Fruit fly (Drosophila melanogaster): ENCODE results near the gene Teh3.

Gene Teh3

DNA sequence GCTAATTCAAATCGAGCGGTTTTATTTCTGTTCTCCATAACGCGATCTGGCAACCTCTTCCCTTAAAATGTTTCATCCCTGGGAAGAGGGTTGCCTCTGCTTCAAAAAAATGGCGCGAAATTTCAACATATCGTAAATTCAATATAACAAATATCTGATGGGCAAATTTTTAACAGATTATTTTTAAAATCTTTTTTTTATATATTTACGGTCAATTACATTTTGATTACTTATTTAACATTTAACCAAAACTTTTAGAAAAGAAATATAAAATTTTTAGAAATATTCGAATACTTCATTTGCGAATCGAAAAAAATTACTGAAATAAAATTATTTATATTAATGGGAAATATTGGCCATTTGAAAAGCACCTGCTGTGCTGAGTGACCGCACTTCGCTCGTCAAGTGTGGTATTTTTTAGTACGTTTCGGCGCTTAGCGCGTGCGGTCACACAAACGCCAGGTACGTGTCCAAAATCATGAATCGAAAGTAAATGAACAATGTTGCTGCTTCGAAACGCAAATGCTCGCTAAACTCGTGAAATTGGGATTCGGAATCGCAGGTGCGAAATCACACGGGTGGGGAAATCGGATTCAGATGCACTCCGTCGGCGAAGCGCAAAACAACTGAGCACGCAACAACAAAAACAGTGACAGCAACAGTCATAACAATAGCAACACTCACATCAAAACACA is 14.4 kb downstream of the Teh3 start, which contains the start of gene Ero1L:
TSS of gene Ero1L (plus strand) at position 448 of the 695 bp plus-strand sequence.
- TF ChIP-seq CG8478 (optimal IDR thresholded peaks at IDR 0.05) (no peak), CTCF (optimal IDR thresholded peaks at IDR 0.05) (peak in 1 of 2 experiments; percentile 15)

DNA sequence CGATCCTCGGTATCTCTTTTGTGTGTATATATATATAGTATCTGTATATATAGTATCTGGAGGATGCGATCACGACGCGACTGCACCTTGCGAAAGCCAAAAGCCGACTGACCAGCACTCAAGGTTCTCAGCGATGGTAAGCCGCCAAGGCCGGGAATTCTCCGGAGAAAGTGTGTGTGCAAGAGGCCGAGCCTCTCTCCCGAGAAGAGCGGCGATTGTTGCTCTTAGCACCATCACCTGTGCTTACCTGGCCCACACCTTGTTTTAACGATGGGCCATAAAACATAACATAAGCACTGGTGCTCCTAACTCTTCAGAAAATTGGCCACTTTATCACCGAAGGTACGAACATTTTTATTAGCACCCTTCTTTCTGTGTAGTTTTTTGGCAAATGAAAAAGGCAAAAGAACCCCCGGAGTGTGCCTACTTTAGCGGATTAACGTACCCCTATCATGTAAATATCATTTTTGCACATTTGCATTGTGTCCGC is 17.1 kb downstream of the Teh3 start, which contains the start of gene mas:
TSS of gene mas (minus strand) at position 112 of the 490 bp plus-strand sequence.
- TF ChIP-seq CTCF (optimal IDR thresholded peaks at IDR 0.05) (no peak), CG8478 (optimal IDR thresholded peaks at IDR 0.05) (no peak)

DNA sequence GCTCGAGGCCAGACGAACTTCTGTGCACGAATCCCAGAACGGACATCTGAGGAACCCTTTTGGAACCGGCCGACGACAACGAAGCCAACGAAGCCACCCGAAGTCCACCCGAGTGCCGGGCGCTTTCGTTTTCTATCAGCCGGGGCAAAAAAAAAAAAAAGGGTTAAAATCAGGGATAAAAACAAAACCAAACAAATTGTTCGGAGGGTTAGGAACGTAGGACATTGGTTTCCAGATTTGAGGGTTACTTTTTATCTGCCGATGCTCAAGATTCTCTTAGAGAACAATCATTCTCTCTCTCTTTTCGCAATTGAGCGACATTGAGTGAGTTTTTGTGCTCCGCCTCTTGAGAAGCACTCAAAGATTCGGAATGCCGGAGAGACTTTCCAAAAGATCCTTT is 23.5 kb downstream of the Teh3 start, which contains the start of gene nab:
TSS of gene nab (minus strand) at position 7 of the 400 bp plus-strand sequence.
- TF ChIP-seq CTCF (optimal IDR thresholded peaks at IDR 0.05) (no peak), CG8478 (optimal IDR thresholded peaks at IDR 0.05) (no peak)

DNA sequence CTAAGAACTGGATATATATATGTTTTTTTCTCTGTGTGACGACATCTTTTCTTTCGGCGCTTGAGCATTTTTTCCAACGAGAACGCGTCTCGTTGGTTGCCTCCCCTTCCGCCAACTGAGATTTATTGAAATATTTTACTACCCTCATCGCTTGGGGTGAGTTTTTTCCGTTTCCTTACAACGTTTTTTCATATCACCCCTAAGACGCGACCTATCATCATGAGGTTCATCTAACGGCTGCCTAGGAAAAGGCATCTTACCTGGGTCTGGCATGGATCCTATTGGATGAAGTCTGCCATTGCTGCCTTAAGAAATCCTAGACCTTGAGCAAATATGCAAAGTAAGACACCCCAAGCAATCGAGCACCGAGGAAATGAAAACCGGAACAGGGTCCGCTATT is 25.2 kb downstream of the Teh3 start:
- TF ChIP-seq CG8478 (optimal IDR thresholded peaks at IDR 0.05): no peak
- no peak for TF ChIP-seq CTCF (optimal IDR thresholded peaks at IDR 0.05)

DNA sequence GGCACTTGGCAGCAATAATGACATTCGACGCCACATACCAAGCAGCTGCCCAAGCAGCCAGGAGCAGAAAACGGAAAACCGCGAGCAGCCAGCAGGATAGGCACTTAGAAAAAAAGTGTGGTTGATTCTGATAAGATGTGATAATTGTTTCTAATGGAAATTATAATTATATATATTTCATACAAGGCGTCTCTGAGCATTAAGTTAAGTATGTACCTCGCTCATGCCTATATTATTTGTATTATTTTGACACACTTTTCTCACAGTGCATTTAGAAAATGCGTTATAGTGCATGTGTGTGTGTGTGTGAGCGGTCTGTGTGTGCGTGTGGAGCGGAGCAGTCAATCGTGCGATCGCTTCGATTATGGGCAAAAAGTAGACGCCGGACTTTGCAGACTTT is 26.1 kb downstream of the Teh3 start:
- TF ChIP-seq CTCF (optimal IDR thresholded peaks at IDR 0.05): no peak
- no peak for TF ChIP-seq CG8478 (optimal IDR thresholded peaks at IDR 0.05)

DNA sequence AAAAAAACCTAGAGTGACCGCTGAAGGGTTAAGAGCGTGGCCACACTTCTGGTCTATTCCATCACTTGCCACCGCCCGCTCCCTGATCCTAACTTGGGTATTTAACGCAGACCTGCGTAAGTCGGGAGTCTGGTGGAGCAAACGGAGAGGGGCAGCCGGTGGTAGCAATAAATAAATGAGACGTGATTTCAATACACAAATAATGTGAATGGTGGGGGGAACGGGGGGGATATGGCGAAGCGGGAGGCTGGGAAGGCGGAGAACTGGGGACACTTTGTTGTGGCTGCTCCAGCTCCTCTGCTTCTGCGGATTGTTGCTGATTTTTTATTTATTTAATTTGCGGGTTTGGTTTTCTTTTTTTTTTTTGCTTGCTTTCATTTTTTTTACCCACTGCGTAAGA is 26.6 kb downstream of the Teh3 start:
- TF ChIP-seq CG8478 (optimal IDR thresholded peaks at IDR 0.05) (no peak), CTCF (optimal IDR thresholded peaks at IDR 0.05) (no peak)

DNA sequence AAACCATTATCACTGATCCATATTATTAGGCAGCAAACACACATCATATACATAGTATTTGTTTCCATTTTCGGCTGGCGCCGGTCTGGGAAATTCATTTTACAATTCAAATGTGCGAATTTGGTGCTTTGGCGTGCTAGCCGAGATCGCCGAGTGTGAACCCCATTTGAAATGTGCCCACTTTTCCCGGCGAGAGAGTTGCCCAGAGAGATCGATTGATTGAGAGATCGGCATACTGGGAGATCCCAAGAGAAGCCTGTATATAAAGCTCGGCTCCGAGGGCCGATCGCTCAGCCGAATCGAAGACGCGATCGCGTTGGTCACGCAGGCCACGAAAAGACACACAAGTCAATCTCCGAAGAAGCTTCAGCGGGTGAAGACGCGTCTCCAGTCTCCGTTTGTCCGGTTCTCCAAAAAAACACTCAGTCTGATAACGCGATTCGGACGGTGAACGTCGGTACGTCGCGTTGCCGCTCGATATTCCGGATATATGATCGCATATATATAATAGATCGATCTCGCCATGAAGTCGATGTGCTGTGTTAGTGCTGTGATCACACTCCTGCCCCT is 36.0 kb downstream of the Teh3 start, which contains the start of gene CG1299:
TSS of gene CG1299 (plus strand) at position 291 of the 570 bp plus-strand sequence.
- no peak for TF ChIP-seq CG8478 (optimal IDR thresholded peaks at IDR 0.05)
- TF ChIP-seq CTCF (optimal IDR thresholded peaks at IDR 0.05): no peak

DNA sequence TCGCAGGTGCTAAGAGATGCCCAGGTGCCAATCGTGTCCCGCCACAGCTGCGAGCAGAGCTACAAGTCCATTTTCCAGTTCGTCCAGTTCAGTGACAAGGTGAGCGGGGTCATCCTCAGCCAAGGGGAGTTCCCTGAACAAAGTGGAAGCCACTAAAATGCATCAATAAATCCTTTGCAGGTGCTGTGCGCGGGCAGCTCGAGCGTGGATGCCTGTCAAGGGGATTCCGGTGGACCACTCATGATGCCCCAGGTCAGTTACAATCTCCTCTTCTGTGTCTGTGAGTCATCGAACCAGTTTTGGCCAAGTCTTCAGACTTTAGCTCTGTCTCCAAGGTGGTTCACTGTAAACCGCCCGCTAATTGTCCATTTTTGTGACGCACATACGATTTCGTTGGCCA is 39.2 kb downstream of the Teh3 start:
- TF ChIP-seq CG8478 (optimal IDR thresholded peaks at IDR 0.05) (no peak), CTCF (optimal IDR thresholded peaks at IDR 0.05) (no peak)

DNA sequence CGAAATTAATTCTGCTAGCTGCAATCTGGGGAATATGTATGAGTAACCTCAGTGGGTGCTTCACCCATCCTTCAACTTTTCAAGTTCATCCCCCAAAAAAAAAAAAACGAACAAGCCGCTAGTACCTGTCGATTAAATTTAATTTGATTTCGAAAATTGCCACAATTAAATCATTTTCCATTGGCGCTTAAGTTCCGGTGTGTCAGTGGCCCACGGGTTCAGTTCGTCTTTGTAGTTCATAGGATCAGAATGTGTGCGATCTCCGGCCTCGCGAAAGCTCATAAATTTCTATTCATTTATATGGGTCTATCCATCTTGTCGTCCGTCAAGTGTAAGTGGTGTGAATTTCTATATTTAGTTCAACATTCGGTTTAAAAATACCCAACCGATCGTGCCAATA is 42.4 kb downstream of the Teh3 start, which contains the start of gene CG32260:
TSS of gene CG32260 (plus strand) at position 301 of the 400 bp plus-strand sequence.
- no peak for TF ChIP-seq CG8478 (optimal IDR thresholded peaks at IDR 0.05)
- no peak for TF ChIP-seq CTCF (optimal IDR thresholded peaks at IDR 0.05)

DNA sequence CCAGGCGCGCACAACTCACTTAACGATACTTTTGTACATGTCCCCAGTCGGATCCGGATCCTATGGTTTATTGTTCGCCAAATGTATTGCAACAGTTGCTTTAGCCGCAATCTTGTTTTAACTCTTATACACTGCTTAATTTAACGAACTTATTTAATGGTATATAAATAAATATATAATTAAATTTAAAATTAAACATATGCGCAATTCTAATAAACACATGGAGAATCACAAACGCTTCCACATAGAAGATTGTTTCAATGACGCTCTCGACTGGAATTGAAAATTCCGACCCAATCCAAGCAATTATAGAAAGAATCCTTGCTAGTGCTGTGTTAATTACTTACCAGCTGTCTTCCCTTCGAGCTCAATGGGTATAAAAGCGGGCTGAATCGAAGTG is 43.3 kb downstream of the Teh3 start, which contains the start of gene Akh:
TSS of gene Akh (plus strand) at position 301 of the 400 bp plus-strand sequence.
- TF ChIP-seq CTCF (optimal IDR thresholded peaks at IDR 0.05) (no peak), CG8478 (optimal IDR thresholded peaks at IDR 0.05) (no peak)

DNA sequence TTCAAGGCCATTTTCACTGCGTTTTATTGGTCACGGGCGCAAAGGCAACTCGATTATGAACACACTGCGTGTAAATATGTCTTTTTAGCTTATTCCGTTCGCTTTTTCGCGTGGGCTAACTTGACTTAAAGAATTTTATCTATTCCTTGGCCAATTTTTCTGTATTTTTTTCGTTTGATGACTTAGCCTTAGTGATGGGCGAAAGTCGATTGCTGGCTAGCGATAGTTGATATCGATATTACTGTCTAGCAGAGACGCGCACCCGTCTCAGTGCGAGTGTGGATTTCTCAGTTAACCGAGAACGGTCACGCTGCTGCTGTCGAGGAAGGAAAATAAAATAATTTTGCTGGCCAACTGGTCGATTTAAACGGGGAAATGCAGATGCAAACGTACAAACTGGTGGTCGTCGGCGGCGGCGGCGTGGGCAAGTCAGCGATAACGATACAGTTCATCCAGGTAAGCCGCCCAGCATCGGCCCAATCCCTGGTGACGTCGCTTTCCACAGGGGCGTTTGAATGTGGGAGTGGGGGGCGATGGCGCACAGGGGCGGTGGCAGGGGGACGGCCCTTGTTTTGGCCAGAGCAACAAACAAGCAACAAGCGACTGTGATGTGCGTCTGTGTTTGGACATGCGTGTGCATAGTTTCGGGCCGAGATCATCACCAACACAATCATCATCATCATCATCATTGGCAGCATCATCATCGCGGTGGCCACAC is 45.5 kb downstream of the Teh3 start, which contains the start of the genes Rop and Ras64B:
TSS of gene Rop (minus strand) at position 193 of the 718 bp plus-strand sequence.
TSS of gene Ras64B (plus strand) at position 273 of the 718 bp plus-strand sequence.
- peak in 1 of 2 experiments; percentile 43 for TF ChIP-seq CTCF (optimal IDR thresholded peaks at IDR 0.05)
- no peak for TF ChIP-seq CG8478 (optimal IDR thresholded peaks at IDR 0.05)

DNA sequence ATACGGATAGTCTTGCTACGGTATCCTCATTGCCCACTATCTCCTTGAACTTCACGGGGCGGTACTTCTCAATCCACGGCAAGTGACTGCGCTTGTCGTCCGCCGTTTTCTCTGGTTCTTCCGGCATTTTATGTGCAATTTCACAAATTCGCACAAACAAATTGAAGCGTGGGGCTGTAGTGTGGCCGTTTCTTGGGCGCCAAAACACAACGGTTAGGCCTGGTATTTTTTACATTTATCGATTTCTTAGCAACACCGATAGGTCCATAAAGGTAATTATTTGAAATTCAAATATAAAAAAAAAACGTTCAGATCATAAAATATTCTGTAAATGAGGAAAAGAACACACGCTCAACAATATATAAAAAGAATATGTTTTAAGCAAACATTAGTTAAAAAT is 48.6 kb downstream of the Teh3 start, which contains the start of gene RfC4:
TSS of gene RfC4 (minus strand) at position 182 of the 400 bp plus-strand sequence.
- peak in 1 of 2 experiments; percentile 1 for TF ChIP-seq CTCF (optimal IDR thresholded peaks at IDR 0.05)
- no peak for TF ChIP-seq CG8478 (optimal IDR thresholded peaks at IDR 0.05)

DNA sequence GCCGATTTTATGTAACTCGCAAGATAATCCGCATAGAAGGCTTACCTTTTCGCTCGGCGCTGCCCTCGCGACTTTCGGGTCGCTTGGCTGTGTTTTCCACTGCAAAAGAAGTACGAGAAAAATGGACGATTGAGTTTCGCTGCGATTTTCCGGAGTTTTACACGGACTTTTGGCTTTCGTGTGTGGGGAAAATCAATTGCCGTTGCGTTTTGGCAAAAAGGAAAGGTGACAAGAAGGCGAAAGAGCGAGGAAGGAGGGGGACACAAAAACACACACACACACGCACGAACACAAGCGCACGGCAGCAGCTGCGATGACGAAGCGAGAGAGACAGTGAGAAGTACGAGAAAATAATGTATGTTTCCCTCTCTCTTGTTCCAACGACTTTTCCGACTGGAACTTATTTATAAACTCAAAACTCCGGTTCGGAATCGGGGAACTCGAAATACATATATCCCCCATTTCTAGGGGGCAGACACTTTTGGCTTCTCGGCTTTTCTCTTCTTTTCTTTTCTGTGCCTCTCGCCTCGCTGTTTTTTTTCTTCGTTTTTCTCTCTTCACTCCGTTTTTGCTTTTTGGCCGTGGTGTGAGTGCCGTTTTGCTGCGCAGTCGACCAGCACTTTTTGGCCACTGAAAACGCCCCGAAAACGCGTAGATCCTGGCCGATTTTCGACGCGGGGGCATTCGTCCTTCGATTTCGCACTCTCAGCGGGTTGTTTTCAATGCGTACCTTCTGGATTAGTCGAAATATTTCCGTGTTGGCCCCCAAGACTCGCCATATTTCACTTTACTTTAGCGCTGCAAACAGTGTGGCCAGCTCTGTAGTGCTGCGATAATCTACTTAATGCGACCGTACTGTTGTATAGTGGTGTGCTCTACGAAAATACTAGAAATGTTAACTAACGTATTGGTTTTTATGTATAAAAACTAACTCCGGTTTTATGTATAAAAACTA is 50.5 kb downstream of the Teh3 start, which contains the start of gene ens:
TSS of gene ens (minus strand) at position 827 of the 955 bp plus-strand sequence.
- TF ChIP-seq CG8478 (optimal IDR thresholded peaks at IDR 0.05) (no peak), CTCF (optimal IDR thresholded peaks at IDR 0.05) (peak in 1 of 2 experiments; percentile 18)

Measured in S2 (cell line).